Fruit fly (Drosophila melanogaster) whole organism, embryonic: Measurements from ENCODE around the gene lilli.

ENCODE experiments used
- B-H1 ChIP-seq: fragments of 200-800 bp; sonication (Bioruptor generic); IDR thresholded peaks from 3 replicates; pipeline ENCODE4 v1.3.6; 2022; ENCODE audit warnings: missing biosample characterization, missing genetic modification characterization
- Blimp-1 ChIP-seq: fragments of 200-800 bp; sonication (Bioruptor generic); optimal IDR thresholded peaks from 3 replicates; lab custom pipeline; 2018; ENCODE audit warnings: missing biosample characterization, missing genetic modification characterization, mild to moderate bottlenecking, moderate library complexity, missing genetic modification reagents
- CG10543 ChIP-seq: fragments of 200-800 bp; sonication (Bioruptor generic); optimal IDR thresholded peaks from 3 replicates; lab custom pipeline; 2017; ENCODE audit warnings: missing biosample characterization, mild to moderate bottlenecking, missing genetic modification characterization, moderate library complexity
- CG11247 ChIP-seq: fragments of 200-800 bp; sonication (Bioruptor generic); IDR thresholded peaks from 2 replicates; pipeline ENCODE4 v1.3.6; 2022; ENCODE audit warnings: missing biosample characterization, missing genetic modification characterization
- CG11695 ChIP-seq: fragments of 200-800 bp; sonication (Bioruptor generic); IDR thresholded peaks from 3 replicates; pipeline ENCODE4 v1.3.6; 2022; ENCODE audit warnings: missing biosample characterization, missing genetic modification characterization
- CG12155 ChIP-seq: fragments of 200-800 bp; sonication (Bioruptor generic); optimal IDR thresholded peaks from 3 replicates; lab custom pipeline; 2016; ENCODE audit warnings: missing biosample characterization, missing genetic modification characterization
- CG13296 ChIP-seq: fragments of 200-800 bp; sonication (Bioruptor generic); optimal IDR thresholded peaks from 3 replicates; lab custom pipeline; 2018; ENCODE audit warnings: missing biosample characterization, mild to moderate bottlenecking, missing genetic modification characterization
- CG14441 ChIP-seq: fragments of 200-800 bp; sonication (Bioruptor generic); IDR thresholded peaks from 2 replicates; pipeline ENCODE4 v1.3.6; 2022; ENCODE audit warnings: missing biosample characterization, missing genetic modification characterization
- CG17829 ChIP-seq: fragments of 200-800 bp; optimal IDR thresholded peaks from 2 replicates; lab custom pipeline; 2019; ENCODE audit warnings: missing biosample characterization, mild to moderate bottlenecking, missing genetic modification characterization, moderate library complexity
- CG1792 ChIP-seq: fragments of 200-800 bp; sonication (Bioruptor generic); optimal IDR thresholded peaks from 2 replicates; lab custom pipeline; 2016; ENCODE audit warnings: missing biosample characterization, missing genetic modification characterization
- CG2120 ChIP-seq: fragments of 200-800 bp; sonication (Bioruptor generic); optimal IDR thresholded peaks from 3 replicates; lab custom pipeline; 2016; ENCODE audit warnings: missing biosample characterization, missing genetic modification characterization
- CG3726 ChIP-seq: fragments of 200-800 bp; sonication (Bioruptor generic); IDR thresholded peaks from 3 replicates; pipeline ENCODE4, ENCODE4 v1.3.6; 2022; ENCODE audit warnings: missing biosample characterization, missing genetic modification characterization
- CG42726 ChIP-seq: fragments of 200-800 bp; sonication (Bioruptor generic); IDR thresholded peaks from 2 replicates; pipeline ENCODE4 v1.3.6; 2022; ENCODE audit warnings: missing biosample characterization, missing genetic modification characterization; ENCODE audit not compliant: partially characterized antibody
- CG8281 ChIP-seq: fragments of 200-800 bp; sonication (Bioruptor generic); optimal IDR thresholded peaks from 2 replicates; lab custom pipeline; 2018; ENCODE audit warnings: missing biosample characterization, mild to moderate bottlenecking, missing genetic modification characterization, moderate library complexity
- CG8359 ChIP-seq: fragments of 200-800 bp; sonication (Bioruptor generic); optimal IDR thresholded peaks from 2 replicates; lab custom pipeline; 2017; ENCODE audit warnings: missing biosample characterization, mild to moderate bottlenecking, missing genetic modification characterization, borderline replicate concordance
- D19B ChIP-seq: fragments of 200-800 bp; sonication (Bioruptor generic); optimal IDR thresholded peaks from 2 replicates; lab custom pipeline; 2017; ENCODE audit warnings: missing biosample characterization, mild to moderate bottlenecking, missing genetic modification characterization
- Deaf1 ChIP-seq: fragments of 200-800 bp; optimal IDR thresholded peaks from 3 replicates; lab custom pipeline; 2019; ENCODE audit warnings: missing biosample characterization, mild to moderate bottlenecking, missing genetic modification characterization, moderate library complexity
- Doc3 ChIP-seq: fragments of 200-800 bp; sonication (Bioruptor generic); IDR thresholded peaks from 3 replicates; pipeline ENCODE4 v1.3.6; 2022; ENCODE audit warnings: missing biosample characterization, missing genetic modification characterization; ENCODE audit not compliant: partially characterized antibody
- E2f1 ChIP-seq: fragments of 200-800 bp; sonication (Bioruptor generic); IDR thresholded peaks from 2 replicates; pipeline ENCODE4 v1.3.6; 2022; ENCODE audit warnings: missing biosample characterization, missing genetic modification characterization
- Gug ChIP-seq: fragments of 200-800 bp; sonication (Bioruptor generic); IDR thresholded peaks from 4 replicates; pipeline ENCODE4 v1.3.6; 2022; ENCODE audit warnings: missing biosample characterization, missing genetic modification characterization
- Hand ChIP-seq: fragments of 200-800 bp; sonication (Bioruptor generic); optimal IDR thresholded peaks from 2 replicates; lab custom pipeline; 2017; ENCODE audit warnings: mild to moderate bottlenecking, missing biosample characterization, missing genetic modification reagents, missing genetic modification characterization
- Mad ChIP-seq: fragments of 200-800 bp; sonication (Bioruptor generic); optimal IDR thresholded peaks from 2 replicates; lab custom pipeline; 2016; ENCODE audit warnings: missing biosample characterization, missing genetic modification characterization
- Meics ChIP-seq: fragments of 200-800 bp; sonication (Bioruptor generic); optimal IDR thresholded peaks from 2 replicates; lab custom pipeline; 2017; ENCODE audit warnings: missing biosample characterization, mild to moderate bottlenecking, missing genetic modification characterization
- NK7.1 ChIP-seq: fragments of 200-800 bp; sonication (Bioruptor generic); optimal IDR thresholded peaks from 3 replicates; lab custom pipeline; 2016; ENCODE audit warnings: missing biosample characterization, missing genetic modification characterization
- NfI ChIP-seq: fragments of 200-800 bp; sonication (Bioruptor generic); optimal IDR thresholded peaks from 3 replicates; lab custom pipeline; 2018; ENCODE audit warnings: missing biosample characterization, mild to moderate bottlenecking, missing genetic modification characterization, moderate library complexity
- PHDP ChIP-seq: fragments of 200-800 bp; sonication (Bioruptor generic); optimal IDR thresholded peaks from 3 replicates; lab custom pipeline; 2018; ENCODE audit warnings: missing biosample characterization, mild to moderate bottlenecking, missing genetic modification characterization, moderate library complexity
- Vsx1 ChIP-seq: fragments of 200-800 bp; sonication (Bioruptor generic); optimal IDR thresholded peaks from 2 replicates; lab custom pipeline; 2017; ENCODE audit warnings: missing biosample characterization, mild to moderate bottlenecking, missing genetic modification characterization, missing genetic modification reagents
- amos ChIP-seq: fragments of 200-800 bp; sonication (Bioruptor generic); IDR thresholded peaks from 2 replicates; pipeline ENCODE4 v1.3.6; 2022; ENCODE audit warnings: missing biosample characterization, missing genetic modification characterization; ENCODE audit not compliant: partially characterized antibody
- ase ChIP-seq: fragments of 200-800 bp; sonication (Bioruptor generic); IDR thresholded peaks from 3 replicates; pipeline ENCODE4 v1.3.6; 2022; ENCODE audit warnings: missing biosample characterization, missing genetic modification characterization
- az2 ChIP-seq: fragments of 200-800 bp; sonication (Bioruptor generic); optimal IDR thresholded peaks from 3 replicates; lab custom pipeline; 2016; ENCODE audit warnings: missing biosample characterization, missing genetic modification characterization
- br ChIP-seq: fragments of >200 bp; optimal IDR thresholded peaks from 2 replicates; lab custom pipeline; 2017
- bsh ChIP-seq, 2 experiments: fragments of 200-800 bp; sonication (Bioruptor generic); optimal IDR thresholded peaks; 2 replicates each; lab custom pipeline; 2017 to 2018; ENCODE audit warnings: mild to moderate bottlenecking in 2 of 2, missing biosample characterization in 2 of 2, missing genetic modification characterization in 2 of 2, moderate library complexity in 1 of 2
- caup ChIP-seq: fragments of 200-800 bp; sonication (Bioruptor generic); optimal IDR thresholded peaks from 3 replicates; lab custom pipeline; 2017; ENCODE audit warnings: missing biosample characterization, mild to moderate bottlenecking, missing genetic modification characterization, moderate library complexity; ENCODE audit not compliant: severe bottlenecking
- ci ChIP-seq: fragments of 200-800 bp; sonication (Bioruptor generic); IDR thresholded peaks from 3 replicates; pipeline ENCODE4 v1.3.6; 2022; ENCODE audit warnings: missing biosample characterization, missing genetic modification characterization
- crol ChIP-seq: fragments of 200-800 bp; sonication (Bioruptor generic); IDR thresholded peaks from 2 replicates; pipeline ENCODE4 v1.3.6; 2022; ENCODE audit warnings: missing biosample characterization, missing genetic modification characterization
- dan ChIP-seq: fragments of 200-800 bp; sonication (Bioruptor generic); IDR thresholded peaks from 2 replicates; pipeline ENCODE4 v1.3.6; 2022; ENCODE audit warnings: missing biosample characterization, missing genetic modification characterization
- fd64A ChIP-seq: fragments of 200-800 bp; sonication (Bioruptor generic); optimal IDR thresholded peaks from 3 replicates; lab custom pipeline; 2018; ENCODE audit warnings: missing biosample characterization, mild to moderate bottlenecking, missing genetic modification characterization
- fu2 ChIP-seq: fragments of 200-800 bp; sonication (Bioruptor generic); optimal IDR thresholded peaks from 2 replicates; lab custom pipeline; 2016; ENCODE audit warnings: missing biosample characterization, missing genetic modification characterization
- gem ChIP-seq: fragments of 200-800 bp; sonication (Bioruptor generic); optimal IDR thresholded peaks from 2 replicates; lab custom pipeline; 2019; ENCODE audit warnings: missing biosample characterization, mild to moderate bottlenecking, missing genetic modification characterization, moderate library complexity
- ind ChIP-seq: fragments of 200-800 bp; sonication (Bioruptor generic); optimal IDR thresholded peaks from 3 replicates; lab custom pipeline; 2016; ENCODE audit warnings: missing biosample characterization, missing genetic modification characterization
- lilli ChIP-seq: fragments of 200-800 bp; sonication (Bioruptor generic); optimal IDR thresholded peaks from 3 replicates; lab custom pipeline; 2016; ENCODE audit warnings: missing biosample characterization, missing genetic modification characterization
- lmd ChIP-seq: fragments of 200-800 bp; sonication (Bioruptor generic); IDR thresholded peaks from 2 replicates; pipeline ENCODE4 v1.3.6; 2022; ENCODE audit warnings: missing biosample characterization, missing genetic modification characterization
- luna ChIP-seq: fragments of 200-800 bp; sonication (Bioruptor generic); optimal IDR thresholded peaks from 2 replicates; lab custom pipeline; 2016; ENCODE audit warnings: missing biosample characterization, missing genetic modification characterization
- phol ChIP-seq: fragments of 200-800 bp; sonication (Bioruptor generic); optimal IDR thresholded peaks from 3 replicates; lab custom pipeline; 2018; ENCODE audit warnings: missing biosample characterization, mild to moderate bottlenecking, missing genetic modification characterization, moderate library complexity
- prd ChIP-seq, 3 experiments: fragments of >200 bp in 2 of 3; fragments of 200-800 bp in 1 of 3; sonication (Bioruptor generic) in 1 of 3; optimal IDR thresholded peaks in 2 of 3; IDR thresholded peaks in 1 of 3; 2 replicates in 2 of 3; 3 replicates in 1 of 3; pipeline versions ENCODE4 v1.3.6 to Lab custom; 2017 to 2022; ENCODE audit warnings: missing biosample characterization in 1 of 3, missing genetic modification characterization in 1 of 3
- row ChIP-seq: fragments of 200-800 bp; sonication (Bioruptor generic); IDR thresholded peaks from 3 replicates; pipeline ENCODE4 v1.3.6; 2022; ENCODE audit warnings: missing biosample characterization, missing genetic modification characterization
- sens ChIP-seq: fragments of 200-800 bp; sonication (Bioruptor generic); peaks from one replicate; lab custom pipeline; 2016; ENCODE audit warnings: missing biosample characterization, missing genetic modification characterization
- seq ChIP-seq: fragments of 200-800 bp; sonication (Bioruptor generic); IDR thresholded peaks from 2 replicates; pipeline ENCODE4 v1.3.6; 2022; ENCODE audit warnings: missing biosample characterization, missing genetic modification characterization
- sisA ChIP-seq: fragments of 200-800 bp; sonication (Bioruptor generic); IDR thresholded peaks from 2 replicates; pipeline ENCODE4 v1.3.6; 2022; ENCODE audit warnings: missing biosample characterization, missing genetic modification characterization
- twi ChIP-seq: fragments of 200-800 bp; optimal IDR thresholded peaks from 2 replicates; lab custom pipeline; 2019; ENCODE audit warnings: missing biosample characterization, mild to moderate bottlenecking, missing genetic modification characterization, moderate library complexity
- wek ChIP-seq: fragments of 200-800 bp; sonication (Bioruptor generic); optimal IDR thresholded peaks from 3 replicates; lab custom pipeline; 2018; ENCODE audit warnings: missing biosample characterization, mild to moderate bottlenecking, missing genetic modification characterization, moderate library complexity

Gene lilli

dm6 chr2L:2941353-2941752 is 55.6 kb downstream of the lilli start (continued):
- no peak for TF ChIP-seq az2
- TF ChIP-seq gem = peak; percentile 36
- 0 out of 3 replicates have a peak, but pooled peaks have one; percentile 19 for TF ChIP-seq CG11695 (GFP tag; lab: Robert Waterston, UW)
- TF ChIP-seq CG8359 = no peak
- TF ChIP-seq wek (GFP tag; lab: Kevin White, UChicago) = no peak
- peak; percentile 7 for TF ChIP-seq Meics (GFP tag; lab: Kevin White, UChicago)
- peak; percentile 9 for TF ChIP-seq NfI (GFP tag; lab: Kevin White, UChicago)
- no peak for TF ChIP-seq Deaf1 (tag; lab: Kevin White, UChicago)
- TF ChIP-seq bsh (GFP tag; optimal IDR thresholded peaks at IDR 0.05; lab: Kevin White, UChicago) = peak in 1 of 2 experiments; percentile 28
- TF ChIP-seq amos (GFP tag; lab: Robert Waterston, UW) = no peak
- TF ChIP-seq ci (GFP tag; lab: Robert Waterston, UW) = 0 out of 3 replicates have a peak, but pooled peaks have one; percentile 11
- TF ChIP-seq D19B (GFP tag; lab: Kevin White, UChicago) = peak; percentile 78
- no peak for TF ChIP-seq twi (tag; lab: Kevin White, UChicago)
- no peak for TF ChIP-seq seq
- no peak for TF ChIP-seq Gug (GFP tag; lab: Robert Waterston, UW)
- TF ChIP-seq sisA (GFP tag; lab: Robert Waterston, UW) = no peak
- peak; percentile 42 for TF ChIP-seq caup
- no peak for TF ChIP-seq luna
- no peak for TF ChIP-seq E2f1
- peak; percentile 39 for TF ChIP-seq CG2120 (GFP tag; lab: Kevin White, UChicago)
- TF ChIP-seq ind (GFP tag; lab: Kevin White, UChicago) = peak; percentile 3
- no peak for TF ChIP-seq Doc3
- no peak for TF ChIP-seq CG8281 (tag; lab: Kevin White, UChicago)
- no peak for TF ChIP-seq CG12155 (GFP tag; lab: Kevin White, UChicago)
- TF ChIP-seq PHDP (tag; lab: Kevin White, UChicago) = peak; percentile 3
- no peak for TF ChIP-seq fu2
- peak; percentile 25; the same call in 1 of the 2 replicates for TF ChIP-seq lmd
- TF ChIP-seq Vsx1 (GFP tag; lab: Kevin White, UChicago) = no peak
- peak; percentile 62 for TF ChIP-seq row
- no peak for TF ChIP-seq CG42726
- TF ChIP-seq br (lab: Kevin White, UChicago) = no peak
- TF ChIP-seq CG3726 (GFP tag; lab: Robert Waterston, UW) = no peak
- TF ChIP-seq Mad (GFP tag; lab: Kevin White, UChicago) = no peak
- no peak for TF ChIP-seq ase
- TF ChIP-seq CG14441 (GFP tag; lab: Robert Waterston, UW) = peak; percentile 22; the same call in 1 of the 2 replicates
- no peak for TF ChIP-seq dan (GFP tag; lab: Robert Waterston, UW)
- TF ChIP-seq CG11247 (GFP tag; lab: Robert Waterston, UW) = no peak
- TF ChIP-seq phol (tag; lab: Kevin White, UChicago) = peak; percentile 5
- no peak for TF ChIP-seq crol
- no peak for TF ChIP-seq B-H1 (GFP tag; lab: Robert Waterston, UW)
- TF ChIP-seq Blimp-1 = no peak
- no peak for TF ChIP-seq Hand (GFP tag; lab: Kevin White, UChicago)
- TF ChIP-seq CG10543 (GFP tag; lab: Kevin White, UChicago) = no peak
- peak; percentile 50 for TF ChIP-seq lilli (GFP tag; lab: Kevin White, UChicago)
- peak; percentile 62 for TF ChIP-seq sens
- TF ChIP-seq NK7.1 (GFP tag; lab: Kevin White, UChicago) = no peak
- TF ChIP-seq CG13296 (GFP tag; lab: Kevin White, UChicago) = no peak
- no peak for TF ChIP-seq CG1792
- no peak for TF ChIP-seq prd (optimal IDR thresholded peaks at IDR 0.05; lab: Kevin White, UChicago)
- peak; percentile 44; the same call in 1 of the 3 replicates for TF ChIP-seq prd (GFP tag; IDR thresholded peaks at IDR 0.05; lab: Robert Waterston, UW)
- TF ChIP-seq fd64A (GFP tag; lab: Kevin White, UChicago) = no peak
- no peak for TF ChIP-seq CG17829
